Worm (Caenorhabditis elegans) whole organism, L3 larva: Measurements from ENCODE around the gene C16C8.4.

ENCODE experiments used
- R02D3.7 ChIP-seq: fragments of 150-350 bp; optimal IDR thresholded peaks from 2 replicates; lab custom pipeline; 2014; ENCODE audit warnings: missing biosample characterization, missing genetic modification characterization
- ZK546.5 ChIP-seq: sonication (generic microtip); optimal IDR thresholded peaks from 2 replicates; lab custom pipeline; 2017; ENCODE audit warnings: missing biosample characterization, missing genetic modification characterization
- aly-2 ChIP-seq: fragments of 150-350 bp; optimal IDR thresholded peaks from 2 replicates; lab custom pipeline; 2014; ENCODE audit warnings: missing biosample characterization, missing genetic modification characterization
- ama-1 ChIP-seq: fragments of 150-350 bp; optimal IDR thresholded peaks from 2 replicates; lab custom pipeline; 2018
- ceh-16 ChIP-seq: sonication (generic microtip); optimal IDR thresholded peaks from 2 replicates; lab custom pipeline; 2017; ENCODE audit warnings: missing biosample characterization, missing genetic modification characterization
- ceh-28 ChIP-seq: fragments of 150-350 bp; optimal IDR thresholded peaks from 2 replicates; lab custom pipeline; 2014; ENCODE audit warnings: missing biosample characterization, missing genetic modification reagents, missing genetic modification characterization
- ceh-82 ChIP-seq: fragments of 150-350 bp; optimal IDR thresholded peaks from 2 replicates; lab custom pipeline; 2014; ENCODE audit warnings: missing biosample characterization, missing genetic modification characterization
- ceh-9 ChIP-seq: sonication (generic microtip); optimal IDR thresholded peaks from 2 replicates; lab custom pipeline; 2018; ENCODE audit warnings: missing biosample characterization, missing genetic modification characterization
- daf-12 ChIP-seq: fragments of 150-350 bp; optimal IDR thresholded peaks from 2 replicates; lab custom pipeline; 2014; ENCODE audit warnings: missing biosample characterization, missing genetic modification reagents, missing genetic modification characterization
- egl-5 ChIP-seq: fragments of 150-350 bp; optimal IDR thresholded peaks from 2 replicates; lab custom pipeline; 2017; ENCODE audit warnings: missing biosample characterization, missing genetic modification reagents, missing genetic modification characterization, inconsistent platforms
- elt-1 ChIP-seq: fragments of 150-350 bp; optimal IDR thresholded peaks from 2 replicates; lab custom pipeline; 2014; ENCODE audit warnings: missing biosample characterization, missing genetic modification characterization
- elt-2 ChIP-seq: sonication (generic microtip); optimal IDR thresholded peaks from 2 replicates; lab custom pipeline; 2016; ENCODE audit warnings: missing genetic modification reagents, mild to moderate bottlenecking, missing genetic modification characterization, missing compliant biosample characterization
- eor-1 ChIP-seq, 2 experiments: fragments of 150-350 bp; optimal IDR thresholded peaks; 2 replicates each; lab custom pipeline; 2014 to 2018; ENCODE audit warnings: missing biosample characterization in 2 of 2, missing genetic modification characterization in 2 of 2
- hmg-11 ChIP-seq: sonication (generic microtip); optimal IDR thresholded peaks from 2 replicates; lab custom pipeline; 2016; ENCODE audit warnings: missing genetic modification characterization, missing compliant biosample characterization
- jun-1 ChIP-seq: fragments of 150-350 bp; optimal IDR thresholded peaks from 2 replicates; lab custom pipeline; 2014; ENCODE audit warnings: missing biosample characterization, missing genetic modification reagents, missing genetic modification characterization
- lin-39 ChIP-seq: fragments of 150-350 bp; optimal IDR thresholded peaks from 2 replicates; lab custom pipeline; 2018; ENCODE audit warnings: missing biosample characterization, missing genetic modification reagents, missing genetic modification characterization
- lsy-12 ChIP-seq: sonication (generic microtip); optimal IDR thresholded peaks from 2 replicates; lab custom pipeline; 2016; ENCODE audit warnings: mild to moderate bottlenecking, missing genetic modification characterization, missing compliant biosample characterization
- mml-1 ChIP-seq: fragments of 150-350 bp; sonication (generic microtip); optimal IDR thresholded peaks from 3 replicates; lab custom pipeline; 2014; ENCODE audit warnings: missing biosample characterization, missing genetic modification characterization
- nfya-1 ChIP-seq: sonication (generic microtip); optimal IDR thresholded peaks from 2 replicates; lab custom pipeline; 2017; ENCODE audit warnings: missing genetic modification characterization, mild to moderate bottlenecking, missing compliant biosample characterization, antibody characterized with exemption, moderate library complexity; ENCODE audit not compliant: insufficient read depth
- nhr-11 ChIP-seq: fragments of 150-350 bp; optimal IDR thresholded peaks from 2 replicates; lab custom pipeline; 2014; ENCODE audit warnings: missing biosample characterization, missing genetic modification characterization
- nhr-12 ChIP-seq: fragments of 150-350 bp; optimal IDR thresholded peaks from 2 replicates; lab custom pipeline; 2014; ENCODE audit warnings: missing biosample characterization, missing genetic modification characterization
- nhr-25 ChIP-seq: sonication (generic microtip); optimal IDR thresholded peaks from 2 replicates; lab custom pipeline; 2017; ENCODE audit warnings: missing biosample characterization, missing genetic modification characterization
- nhr-43 ChIP-seq: sonication (generic microtip); optimal IDR thresholded peaks from 2 replicates; lab custom pipeline; 2016; ENCODE audit warnings: mild to moderate bottlenecking, missing genetic modification characterization, missing compliant biosample characterization; ENCODE audit not compliant: poor library complexity, severe bottlenecking
- nhr-76 ChIP-seq: fragments of 150-350 bp; sonication (generic microtip); optimal IDR thresholded peaks from 5 replicates; lab custom pipeline; 2014; ENCODE audit warnings: missing biosample characterization, missing genetic modification characterization
- nhr-77 ChIP-seq: fragments of 150-350 bp; optimal IDR thresholded peaks from 2 replicates; lab custom pipeline; 2014; ENCODE audit warnings: missing biosample characterization, missing genetic modification characterization
- pqm-1 ChIP-seq: fragments of 150-350 bp; optimal IDR thresholded peaks from 2 replicates; lab custom pipeline; 2017; ENCODE audit warnings: missing biosample characterization, missing genetic modification characterization, inconsistent platforms
- sea-2 ChIP-seq: fragments of 150-350 bp; sonication (generic microtip); optimal IDR thresholded peaks from 4 replicates; lab custom pipeline; 2014; ENCODE audit warnings: missing biosample characterization, missing genetic modification reagents, missing genetic modification characterization
- skn-1 ChIP-seq: fragments of 150-350 bp; optimal IDR thresholded peaks from 2 replicates; lab custom pipeline; 2014; ENCODE audit warnings: missing biosample characterization, missing genetic modification characterization
- snpc-4 ChIP-seq: fragments of 150-350 bp; optimal IDR thresholded peaks from 2 replicates; lab custom pipeline; 2014; ENCODE audit warnings: missing biosample characterization, missing genetic modification characterization
- tbx-2 ChIP-seq: sonication (generic microtip); optimal IDR thresholded peaks from 2 replicates; lab custom pipeline; 2016; ENCODE audit warnings: mild to moderate bottlenecking, missing genetic modification characterization, missing compliant biosample characterization
- unc-39 ChIP-seq: sonication (generic microtip); optimal IDR thresholded peaks from 4 replicates; lab custom pipeline; 2017; ENCODE audit warnings: missing biosample characterization, missing genetic modification characterization
- unc-62 ChIP-seq: fragments of 150-350 bp; sonication (generic microtip); optimal IDR thresholded peaks from 4 replicates; lab custom pipeline; 2014; ENCODE audit warnings: missing biosample characterization, missing genetic modification reagents, missing genetic modification characterization
- zag-1 ChIP-seq: fragments of 150-350 bp; optimal IDR thresholded peaks from 2 replicates; lab custom pipeline; 2014; ENCODE audit warnings: missing biosample characterization, missing genetic modification characterization
- ztf-11 ChIP-seq: fragments of 150-350 bp; optimal IDR thresholded peaks from 2 replicates; lab custom pipeline; 2014; ENCODE audit warnings: missing biosample characterization, missing genetic modification characterization

The C16C8.4 gene

DNA sequence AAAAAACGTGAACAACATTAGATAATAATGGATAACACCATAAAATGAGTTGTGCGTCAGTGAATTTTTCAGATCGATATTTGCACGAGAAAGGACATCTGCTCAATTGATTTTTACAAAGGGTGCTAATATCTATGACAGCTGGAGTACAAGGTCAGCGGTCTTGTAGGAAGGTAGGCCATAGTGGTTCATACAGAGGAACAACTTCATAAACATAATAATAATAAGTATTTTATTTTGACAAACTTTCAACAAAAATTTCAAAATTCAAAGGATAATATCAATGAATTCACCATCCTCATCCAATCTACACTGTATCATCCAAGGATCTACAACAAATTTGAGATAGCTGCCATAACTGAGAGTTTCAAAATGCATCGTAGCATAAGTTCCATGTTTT lies 33.0 kb upstream of the C16C8.4 start, which contains the start of gene fbxb-104:
Gene fbxb-104 (minus strand): TSS at position 101 of the 400 bp plus-strand sequence.
- TF ChIP-seq aly-2 (tag; lab: Kevin White, UChicago) (no peak), zag-1 (tag; lab: Kevin White, UChicago) (no peak), nhr-25 (tag; lab: Kevin White, UChicago) (no peak), nhr-77 (tag; lab: Kevin White, UChicago) (no peak), unc-62 (GFP tag; lab: Kevin White, UChicago) (no peak), nhr-11 (tag; lab: Kevin White, UChicago) (no peak), nhr-12 (no peak), lsy-12 (tag; lab: Kevin White, UChicago) (no peak), eor-1 (tag; optimal IDR thresholded peaks at IDR 0.05; lab: Kevin White, UChicago) (no peak), nhr-43 (tag; lab: Kevin White, UChicago) (no peak), nfya-1 (tag; lab: Kevin White, UChicago) (no peak), jun-1 (no peak), ceh-82 (no peak), snpc-4 (no peak), tbx-2 (tag; lab: Kevin White, UChicago) (no peak), nhr-76 (tag; lab: Kevin White, UChicago) (no peak)

DNA sequence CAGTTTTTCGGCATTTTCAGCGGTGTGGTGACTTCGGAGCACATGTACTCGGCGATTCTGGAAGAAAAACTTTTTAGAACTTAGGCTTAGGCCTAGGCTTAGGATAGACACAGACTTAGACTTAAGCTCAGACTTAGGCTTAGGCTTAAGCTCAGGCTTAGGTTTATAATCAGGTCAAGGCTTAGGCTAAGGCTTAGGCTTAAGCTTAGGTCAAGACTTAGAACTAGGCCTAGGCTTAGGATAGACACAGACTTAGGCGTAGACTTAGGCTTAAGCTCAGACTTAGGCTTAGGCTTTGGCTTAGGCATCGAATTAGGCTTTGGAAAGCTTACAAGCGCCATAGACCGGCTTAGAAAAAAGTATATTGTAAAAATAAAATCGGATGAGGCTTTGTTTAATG lies 32.4 kb upstream of the C16C8.4 start:
- TF ChIP-seq unc-39 (no peak), eor-1 (tag; optimal IDR thresholded peaks at IDR 0.05; lab: Kevin White, UChicago) (no peak), daf-12 (tag; lab: Kevin White, UChicago) (no peak), ceh-28 (tag; lab: Kevin White, UChicago) (no peak), ama-1 (lab: Kevin White, UChicago) (no peak), ceh-82 (no peak), egl-5 (tag; lab: Kevin White, UChicago) (no peak), mml-1 (tag; lab: Kevin White, UChicago) (no peak), aly-2 (tag; lab: Kevin White, UChicago) (no peak), sea-2 (GFP tag; lab: Kevin White, UChicago) (no peak), unc-62 (GFP tag; lab: Kevin White, UChicago) (no peak), lsy-12 (tag; lab: Kevin White, UChicago) (no peak), nhr-25 (tag; lab: Kevin White, UChicago) (no peak), R02D3.7 (no peak), ZK546.5 (tag; lab: Kevin White, UChicago) (no peak), elt-2 (tag; lab: Kevin White, UChicago) (no peak), elt-1 (no peak), ceh-9 (tag; lab: Kevin White, UChicago) (no peak), skn-1 (tag; lab: Kevin White, UChicago) (no peak), snpc-4 (no peak)

DNA sequence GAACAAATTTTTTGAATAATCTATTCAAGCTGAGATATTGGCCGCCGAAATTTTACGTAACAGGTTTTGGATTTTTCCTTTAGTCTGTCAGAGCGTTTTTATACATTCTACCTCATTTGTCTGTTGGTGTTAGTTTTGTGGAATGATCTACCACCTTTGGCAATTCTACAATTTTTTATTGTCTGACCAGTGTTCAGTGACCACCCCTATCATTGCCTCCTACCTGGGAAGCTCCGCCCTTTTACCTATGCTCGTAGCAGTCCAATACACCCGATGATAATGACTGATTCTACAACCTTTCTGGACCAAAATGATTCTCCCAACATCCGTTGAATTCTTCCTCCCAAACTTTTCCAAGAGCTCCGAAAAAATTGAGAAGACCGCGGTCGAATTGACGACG lies 29.6 kb upstream of the C16C8.4 start, which contains the start of gene sdz-32:
Gene sdz-32 (plus strand): TSS at position 301 of the 400 bp plus-strand sequence.
- TF ChIP-seq ztf-11 (tag; lab: Kevin White, UChicago): no peak
- TF ChIP-seq lin-39: no peak
- TF ChIP-seq eor-1 (tag; optimal IDR thresholded peaks at IDR 0.05; lab: Kevin White, UChicago): no peak
- no peak for TF ChIP-seq lsy-12 (tag; lab: Kevin White, UChicago)
- no peak for TF ChIP-seq pqm-1 (tag; lab: Kevin White, UChicago)
- TF ChIP-seq mml-1 (tag; lab: Kevin White, UChicago): no peak
- no peak for TF ChIP-seq ceh-9 (tag; lab: Kevin White, UChicago)
- TF ChIP-seq nhr-11 (tag; lab: Kevin White, UChicago): no peak
- TF ChIP-seq egl-5 (tag; lab: Kevin White, UChicago): no peak
- TF ChIP-seq ceh-28 (tag; lab: Kevin White, UChicago): no peak
- TF ChIP-seq nhr-76 (tag; lab: Kevin White, UChicago): no peak
- no peak for TF ChIP-seq tbx-2 (tag; lab: Kevin White, UChicago)
- TF ChIP-seq unc-39: no peak

DNA sequence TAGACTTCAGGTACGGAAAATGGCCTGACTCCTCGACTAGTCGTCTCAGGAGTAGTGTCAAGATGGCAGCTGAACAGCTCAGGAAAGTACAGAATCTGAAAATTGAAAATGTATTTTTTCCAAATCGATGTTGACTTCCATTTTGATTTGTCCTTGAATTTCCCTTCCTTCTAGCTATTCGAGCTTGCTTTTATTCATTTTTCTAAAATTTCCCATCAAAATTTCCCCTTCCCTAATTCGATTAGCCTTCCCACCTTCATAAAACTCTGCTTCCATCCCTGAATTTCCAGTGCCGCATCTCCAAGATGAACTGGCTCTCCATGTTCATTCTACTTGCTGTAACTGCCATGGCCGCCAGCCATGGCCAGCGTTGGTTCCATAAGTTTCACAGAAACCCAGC lies 28.6 kb upstream of the C16C8.4 start, which contains the start of gene Y49F6B.6:
Gene Y49F6B.6 (plus strand): TSS at position 301 of the 400 bp plus-strand sequence.
- TF ChIP-seq lsy-12 (tag; lab: Kevin White, UChicago): no peak
- TF ChIP-seq nhr-11 (tag; lab: Kevin White, UChicago): no peak
- TF ChIP-seq ceh-16: no peak
- TF ChIP-seq hmg-11 (tag; lab: Kevin White, UChicago): no peak
- no peak for TF ChIP-seq nhr-25 (tag; lab: Kevin White, UChicago)
- TF ChIP-seq nfya-1 (tag; lab: Kevin White, UChicago): no peak
- TF ChIP-seq nhr-12: no peak
